Worm (Caenorhabditis elegans) whole organism, L2 larva: Measurements from ENCODE around the gene nlp-1.

ENCODE experiments used
- C34F6.9 ChIP-seq: fragments of 150-350 bp; optimal IDR thresholded peaks from 2 replicates; lab custom pipeline; 2014; ENCODE audit warnings: missing biosample characterization, missing genetic modification characterization
- F13H6.1 ChIP-seq: sonication (generic microtip); optimal IDR thresholded peaks from 2 replicates; lab custom pipeline; 2016; ENCODE audit warnings: missing genetic modification characterization, missing compliant biosample characterization
- R02D3.7 ChIP-seq: fragments of 150-350 bp; optimal IDR thresholded peaks from 2 replicates; lab custom pipeline; 2014; ENCODE audit warnings: missing biosample characterization, missing genetic modification characterization
- Y55F3AM.14 ChIP-seq: fragments of 200-800 bp; sonication (Bioruptor generic); optimal IDR thresholded peaks from 2 replicates; lab custom pipeline; 2018; ENCODE audit warnings: mild to moderate bottlenecking, missing genetic modification characterization, missing compliant biosample characterization
- ZK546.5 ChIP-seq: sonication (generic microtip); optimal IDR thresholded peaks from 2 replicates; lab custom pipeline; 2017; ENCODE audit warnings: missing biosample characterization, missing genetic modification characterization
- aly-2 ChIP-seq: fragments of 150-350 bp; optimal IDR thresholded peaks from 2 replicates; lab custom pipeline; 2014; ENCODE audit warnings: missing biosample characterization, missing genetic modification characterization
- ceh-16 ChIP-seq: fragments of 150-350 bp; optimal IDR thresholded peaks from 2 replicates; lab custom pipeline; 2014; ENCODE audit warnings: missing biosample characterization, missing genetic modification characterization
- ceh-82 ChIP-seq: fragments of 150-350 bp; optimal IDR thresholded peaks from 2 replicates; lab custom pipeline; 2014; ENCODE audit warnings: missing biosample characterization, missing genetic modification characterization
- crh-2 ChIP-seq: sonication (generic microtip); optimal IDR thresholded peaks from 2 replicates; lab custom pipeline; 2017; ENCODE audit warnings: missing biosample characterization, missing genetic modification characterization
- egl-27 ChIP-seq: sonication (generic microtip); optimal IDR thresholded peaks from 3 replicates; lab custom pipeline; 2017; ENCODE audit warnings: missing biosample characterization, missing genetic modification reagents, missing genetic modification characterization
- elt-3 ChIP-seq: sonication (generic microtip); optimal IDR thresholded peaks from 2 replicates; lab custom pipeline; 2017; ENCODE audit warnings: missing biosample characterization, missing genetic modification characterization
- fos-1 ChIP-seq: fragments of 150-350 bp; optimal IDR thresholded peaks from 2 replicates; lab custom pipeline; 2014; ENCODE audit warnings: missing biosample characterization, missing genetic modification characterization
- lin-11 ChIP-seq: fragments of 150-350 bp; sonication (generic microtip); optimal IDR thresholded peaks from 2 replicates; lab custom pipeline; 2014; ENCODE audit warnings: missing biosample characterization, missing genetic modification characterization, inconsistent platforms, mixed read lengths
- lin-13 ChIP-seq: fragments of 150-350 bp; optimal IDR thresholded peaks from 2 replicates; lab custom pipeline; 2014; ENCODE audit warnings: missing biosample characterization, missing genetic modification reagents, missing genetic modification characterization
- lin-39 ChIP-seq: fragments of 150-350 bp; optimal IDR thresholded peaks from 2 replicates; lab custom pipeline; 2014; ENCODE audit warnings: missing biosample characterization, missing genetic modification reagents, missing genetic modification characterization
- lsy-2 ChIP-seq, 2 experiments: fragments of 150-350 bp in 1 of 2; sonication (generic microtip) in 1 of 2; optimal IDR thresholded peaks; 2 replicates each; lab custom pipeline; 2014 to 2017; ENCODE audit warnings: missing biosample characterization in 2 of 2, missing genetic modification characterization in 2 of 2
- mab-5 ChIP-seq: fragments of 150-350 bp; optimal IDR thresholded peaks from 2 replicates; lab custom pipeline; 2014; ENCODE audit warnings: missing biosample characterization, missing genetic modification characterization
- mbf-1 ChIP-seq: sonication (generic microtip); optimal IDR thresholded peaks from 2 replicates; lab custom pipeline; 2017; ENCODE audit warnings: missing biosample characterization, missing genetic modification characterization
- mdl-1 ChIP-seq, 2 experiments: fragments of 150-350 bp in 1 of 2; sonication (generic microtip) in 1 of 2; optimal IDR thresholded peaks; 2 replicates each; lab custom pipeline; 2017; ENCODE audit warnings: missing biosample characterization in 2 of 2, missing genetic modification characterization in 2 of 2
- nhr-10 ChIP-seq: sonication (generic microtip); optimal IDR thresholded peaks from 2 replicates; lab custom pipeline; 2017; ENCODE audit warnings: missing biosample characterization, missing genetic modification characterization
- nhr-11 ChIP-seq: fragments of 150-350 bp; optimal IDR thresholded peaks from 2 replicates; lab custom pipeline; 2014; ENCODE audit warnings: missing biosample characterization, missing genetic modification characterization
- nhr-129 ChIP-seq: fragments of 150-350 bp; optimal IDR thresholded peaks from 2 replicates; lab custom pipeline; 2014; ENCODE audit warnings: missing biosample characterization, missing genetic modification characterization
- nhr-21 ChIP-seq: fragments of 150-350 bp; optimal IDR thresholded peaks from 2 replicates; lab custom pipeline; 2014; ENCODE audit warnings: missing biosample characterization, missing genetic modification characterization
- nhr-23 ChIP-seq: fragments of 150-350 bp; optimal IDR thresholded peaks from 2 replicates; lab custom pipeline; 2014; ENCODE audit warnings: missing biosample characterization, missing genetic modification reagents, missing genetic modification characterization
- nhr-237 ChIP-seq: fragments of 150-350 bp; optimal IDR thresholded peaks from 2 replicates; lab custom pipeline; 2014; ENCODE audit warnings: missing biosample characterization, missing genetic modification characterization
- nhr-25 ChIP-seq: fragments of 150-350 bp; sonication (generic microtip); optimal IDR thresholded peaks from 3 replicates; lab custom pipeline; 2014; ENCODE audit warnings: missing biosample characterization, missing genetic modification characterization
- nhr-6 ChIP-seq: fragments of 150-350 bp; optimal IDR thresholded peaks from 2 replicates; lab custom pipeline; 2014; ENCODE audit warnings: missing biosample characterization, missing genetic modification characterization
- nhr-77 ChIP-seq: fragments of 150-350 bp; optimal IDR thresholded peaks from 2 replicates; lab custom pipeline; 2014; ENCODE audit warnings: missing biosample characterization, missing genetic modification characterization
- peb-1 ChIP-seq: fragments of 150-350 bp; optimal IDR thresholded peaks from 2 replicates; lab custom pipeline; 2014; ENCODE audit warnings: missing biosample characterization, missing genetic modification characterization
- sem-4 ChIP-seq: fragments of 150-350 bp; optimal IDR thresholded peaks from 2 replicates; lab custom pipeline; 2014; ENCODE audit warnings: missing biosample characterization, missing genetic modification reagents, missing genetic modification characterization
- skn-1 ChIP-seq: sonication (generic microtip); optimal IDR thresholded peaks from 2 replicates; lab custom pipeline; 2017; ENCODE audit warnings: missing biosample characterization, missing genetic modification characterization
- sma-3 ChIP-seq: sonication (generic microtip); optimal IDR thresholded peaks from 2 replicates; lab custom pipeline; 2016; ENCODE audit warnings: missing genetic modification reagents, missing genetic modification characterization, missing compliant biosample characterization
- sma-9 ChIP-seq, 2 experiments: fragments of 150-350 bp in 1 of 2; sonication (generic microtip) in 1 of 2; optimal IDR thresholded peaks; 2 replicates each; lab custom pipeline; 2014 to 2016; ENCODE audit warnings: missing genetic modification characterization in 2 of 2, mild to moderate bottlenecking in 1 of 2, missing biosample characterization in 1 of 2, missing compliant biosample characterization in 1 of 2, missing genetic modification reagents in 1 of 2, moderate library complexity in 1 of 2
- snpc-4 ChIP-seq: fragments of 150-350 bp; optimal IDR thresholded peaks from 2 replicates; lab custom pipeline; 2014; ENCODE audit warnings: missing biosample characterization, missing genetic modification characterization
- unc-39 ChIP-seq: fragments of 150-350 bp; optimal IDR thresholded peaks from 2 replicates; lab custom pipeline; 2014; ENCODE audit warnings: missing biosample characterization, missing genetic modification characterization
- unc-55 ChIP-seq: fragments of 150-350 bp; sonication (generic microtip); optimal IDR thresholded peaks from 3 replicates; lab custom pipeline; 2014; ENCODE audit warnings: missing biosample characterization, missing genetic modification reagents, missing genetic modification characterization
- unc-62 ChIP-seq: fragments of 150-350 bp; optimal IDR thresholded peaks from 2 replicates; lab custom pipeline; 2014; ENCODE audit warnings: missing biosample characterization, missing genetic modification reagents, missing genetic modification characterization
- ztf-1 ChIP-seq: fragments of 200-800 bp; sonication (Bioruptor generic); conservative IDR thresholded peaks from 2 replicates; pipeline ENCODE4 v1.3.6; 2022; ENCODE audit warnings: missing genetic modification characterization, missing compliant biosample characterization
- ztf-11 ChIP-seq: sonication (generic microtip); optimal IDR thresholded peaks from 2 replicates; lab custom pipeline; 2017; ENCODE audit warnings: missing biosample characterization, missing genetic modification characterization
- ztf-4 ChIP-seq: fragments of 150-350 bp; optimal IDR thresholded peaks from 2 replicates; lab custom pipeline; 2014; ENCODE audit warnings: missing biosample characterization, missing genetic modification characterization

nlp-1 gene

DNA sequence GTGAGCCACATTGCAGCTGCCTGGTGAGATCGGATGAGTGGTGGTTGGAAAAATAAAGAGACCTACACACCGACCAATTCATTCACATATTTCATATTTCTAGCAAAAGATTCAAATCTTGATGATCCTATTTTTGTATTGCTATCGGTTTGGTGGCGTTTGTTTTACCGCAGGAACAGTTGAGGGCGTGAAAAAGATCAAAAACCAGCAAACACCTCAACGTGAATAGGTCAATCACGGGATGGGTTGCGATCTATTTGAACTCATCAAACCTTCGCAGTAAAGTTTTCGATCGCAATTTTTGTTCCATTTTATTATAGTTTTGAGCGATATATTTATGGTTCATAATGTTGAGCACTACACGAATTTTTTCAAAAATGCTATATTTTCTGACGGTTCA lies 25.5 kb upstream of the nlp-1 start:
- no peak for TF ChIP-seq ztf-4 (tag; lab: Kevin White, UChicago)
- TF ChIP-seq nhr-129 (tag; lab: Kevin White, UChicago) = no peak
- TF ChIP-seq lin-13 (GFP tag; lab: Kevin White, UChicago) = no peak
- TF ChIP-seq elt-3 (tag; lab: Kevin White, UChicago) = no peak
- no peak for TF ChIP-seq lin-11 (tag; lab: Kevin White, UChicago)
- TF ChIP-seq sma-9 (GFP tag; optimal IDR thresholded peaks at IDR 0.05; lab: Kevin White, UChicago) = no peak
- no peak for TF ChIP-seq sma-9 (tag; optimal IDR thresholded peaks at IDR 0.05; lab: Kevin White, UChicago)
- no peak for TF ChIP-seq R02D3.7 (tag; lab: Kevin White, UChicago)
- TF ChIP-seq snpc-4 = no peak
- no peak for TF ChIP-seq mbf-1 (tag; lab: Kevin White, UChicago)
- TF ChIP-seq nhr-23 (tag; lab: Kevin White, UChicago) = no peak
- no peak for TF ChIP-seq lsy-2 (tag; optimal IDR thresholded peaks at IDR 0.05; lab: Kevin White, UChicago)
- TF ChIP-seq nhr-77 (tag; lab: Kevin White, UChicago) = no peak
- no peak for TF ChIP-seq nhr-6 (tag; lab: Kevin White, UChicago)
- no peak for TF ChIP-seq peb-1 (tag; lab: Kevin White, UChicago)
- TF ChIP-seq unc-62 (GFP tag; lab: Kevin White, UChicago) = no peak
- no peak for TF ChIP-seq C34F6.9
- no peak for TF ChIP-seq ztf-1
- TF ChIP-seq aly-2 (tag; lab: Kevin White, UChicago) = no peak
- no peak for TF ChIP-seq skn-1 (tag; lab: Kevin White, UChicago)
- no peak for TF ChIP-seq F13H6.1 (tag; lab: Kevin White, UChicago)

ce11 chrX:3705319-3705718 lies 22.1 kb upstream of the nlp-1 start:
- TF ChIP-seq lsy-2 (tag; optimal IDR thresholded peaks at IDR 0.05; lab: Kevin White, UChicago) (peak in 1 of 2 experiments; percentile 30), R02D3.7 (tag; lab: Kevin White, UChicago) (no peak), nhr-23 (tag; lab: Kevin White, UChicago) (no peak), unc-55 (GFP tag; lab: Kevin White, UChicago) (peak; percentile 64), nhr-77 (tag; lab: Kevin White, UChicago) (no peak), F13H6.1 (tag; lab: Kevin White, UChicago) (no peak), lin-11 (tag; lab: Kevin White, UChicago) (no peak), ceh-82 (tag; lab: Kevin White, UChicago) (no peak), nhr-21 (no peak), mdl-1 (tag; optimal IDR thresholded peaks at IDR 0.05; lab: Kevin White, UChicago) (no peak), nhr-129 (tag; lab: Kevin White, UChicago) (peak; percentile 4), Y55F3AM.14 (no peak), nhr-237 (tag; lab: Kevin White, UChicago) (no peak), sma-3 (no peak), fos-1 (no peak), unc-39 (no peak), ztf-1 (no peak), ZK546.5 (tag; lab: Kevin White, UChicago) (no peak)

- no peak for TF ChIP-seq lin-39 (tag; lab: Kevin White, UChicago)
- no peak for TF ChIP-seq fos-1
- TF ChIP-seq lin-13 (GFP tag; lab: Kevin White, UChicago) = no peak
- no peak for TF ChIP-seq ceh-16 (tag; lab: Kevin White, UChicago)
- no peak for TF ChIP-seq ztf-11 (tag; lab: Kevin White, UChicago)
- no peak for TF ChIP-seq nhr-25
- TF ChIP-seq nhr-11 (tag; lab: Kevin White, UChicago) = no peak
- TF ChIP-seq nhr-77 (tag; lab: Kevin White, UChicago) = no peak
- TF ChIP-seq skn-1 (tag; lab: Kevin White, UChicago) = no peak
- TF ChIP-seq nhr-10 (tag; lab: Kevin White, UChicago) = no peak
- TF ChIP-seq mab-5 (tag; lab: Kevin White, UChicago) = no peak
- TF ChIP-seq snpc-4 = no peak
- no peak for TF ChIP-seq peb-1 (tag; lab: Kevin White, UChicago)
- TF ChIP-seq unc-62 (GFP tag; lab: Kevin White, UChicago) = no peak
These were observed 21.1 kb upstream of the nlp-1 start for ce11 chrX:3706319-3706718.

- no peak for TF ChIP-seq aly-2 (tag; lab: Kevin White, UChicago)
- TF ChIP-seq nhr-129 (tag; lab: Kevin White, UChicago) = no peak
- no peak for TF ChIP-seq sem-4 (tag; lab: Kevin White, UChicago)
- TF ChIP-seq egl-27 (tag; lab: Kevin White, UChicago) = no peak
- TF ChIP-seq crh-2 (tag; lab: Kevin White, UChicago) = no peak
- no peak for TF ChIP-seq nhr-77 (tag; lab: Kevin White, UChicago)
- no peak for TF ChIP-seq ceh-16 (tag; lab: Kevin White, UChicago)
- TF ChIP-seq ztf-1 = no peak
- no peak for TF ChIP-seq nhr-11 (tag; lab: Kevin White, UChicago)
- no peak for TF ChIP-seq ztf-11 (tag; lab: Kevin White, UChicago)
- TF ChIP-seq F13H6.1 (tag; lab: Kevin White, UChicago) = no peak
- no peak for TF ChIP-seq mbf-1 (tag; lab: Kevin White, UChicago)
- TF ChIP-seq C34F6.9 = no peak
- TF ChIP-seq, all 48 proteins: peak for 0
These were observed 17.6 kb upstream of the nlp-1 start for ce11 chrX:3709747-3710146.
